Worm (Caenorhabditis elegans) whole organism, young adult: ENCODE results near the gene Y60C6A.3.

ENCODE experiments used
- D2030.7 ChIP-seq: fragments of 200-800 bp; sonication (Bioruptor generic); IDR thresholded peaks from 2 replicates; pipeline ENCODE4 v1.3.6; 2022; ENCODE audit warnings: missing genetic modification reagents, missing genetic modification characterization, missing compliant biosample characterization
- F23B12.7 ChIP-seq: sonication (generic microtip); optimal IDR thresholded peaks from 2 replicates; lab custom pipeline; 2017; ENCODE audit warnings: missing genetic modification characterization, mild to moderate bottlenecking, missing compliant biosample characterization, antibody characterized with exemption, moderate library complexity; ENCODE audit not compliant: insufficient read depth
- F49E8.2 ChIP-seq: sonication (generic microtip); optimal IDR thresholded peaks from 3 replicates; lab custom pipeline; 2017; ENCODE audit warnings: missing genetic modification characterization, mild to moderate bottlenecking, missing compliant biosample characterization, antibody characterized with exemption, moderate library complexity; ENCODE audit not compliant: insufficient read depth
- F55B11.4 ChIP-seq: sonication (generic microtip); optimal IDR thresholded peaks from 2 replicates; lab custom pipeline; 2016; ENCODE audit warnings: missing compliant biosample characterization, missing genetic modification characterization, borderline replicate concordance; ENCODE audit not compliant: insufficient read depth
- K11D2.4 ChIP-seq: fragments of 200-800 bp; sonication (Bioruptor generic); IDR thresholded peaks from 2 replicates; pipeline ENCODE4 v1.3.6; 2022; ENCODE audit warnings: missing genetic modification reagents, missing genetic modification characterization, missing compliant biosample characterization
- Y56A3A.18 ChIP-seq: fragments of 200-800 bp; sonication (Bioruptor generic); IDR thresholded peaks from 2 replicates; pipeline ENCODE4 v1.3.6; 2022; ENCODE audit warnings: missing genetic modification reagents, missing genetic modification characterization, missing compliant biosample characterization
- Y95B8A.8 ChIP-seq: fragments of 200-800 bp; sonication (Bioruptor generic); IDR thresholded peaks from 2 replicates; pipeline ENCODE4 v1.3.6; 2022; ENCODE audit warnings: missing genetic modification reagents, missing genetic modification characterization, missing compliant biosample characterization
- atf-7 ChIP-seq: sonication (generic microtip); optimal IDR thresholded peaks from 2 replicates; lab custom pipeline; 2017; ENCODE audit warnings: mild to moderate bottlenecking, missing genetic modification characterization, missing compliant biosample characterization
- athp-1 ChIP-seq: sonication (generic microtip); optimal IDR thresholded peaks from 2 replicates; lab custom pipeline; 2017; ENCODE audit warnings: mild to moderate bottlenecking, missing genetic modification characterization, missing compliant biosample characterization
- attf-5 ChIP-seq: fragments of 200-800 bp; sonication (Bioruptor generic); optimal IDR thresholded peaks from 2 replicates; lab custom pipeline; 2018; ENCODE audit warnings: mild to moderate bottlenecking, missing genetic modification characterization, missing compliant biosample characterization
- cebp-1 ChIP-seq, 2 experiments: fragments of 200-800 bp in 1 of 2; sonication (Bioruptor generic) in 1 of 2; sonication (generic microtip) in 1 of 2; IDR thresholded peaks in 1 of 2; optimal IDR thresholded peaks in 1 of 2; 2 replicates each; pipeline versions ENCODE4 v1.3.6 to Lab custom; 2017 to 2022; ENCODE audit warnings: missing compliant biosample characterization in 2 of 2, missing genetic modification characterization in 2 of 2, mild to moderate bottlenecking in 1 of 2, missing genetic modification reagents in 1 of 2, moderate library complexity in 1 of 2
- ceh-91 ChIP-seq: fragments of 200-800 bp; sonication (Bioruptor generic); IDR thresholded peaks from 2 replicates; pipeline ENCODE4 v1.3.6; 2022; ENCODE audit warnings: missing genetic modification reagents, missing genetic modification characterization, missing compliant biosample characterization
- dox-1 ChIP-seq: fragments of 200-800 bp; sonication (Bioruptor generic); IDR thresholded peaks from 2 replicates; pipeline ENCODE4 v1.3.6; 2022; ENCODE audit warnings: missing genetic modification reagents, missing genetic modification characterization, missing compliant biosample characterization
- efl-1 ChIP-seq: fragments of 150-350 bp; optimal IDR thresholded peaks from 2 replicates; lab custom pipeline; 2014; ENCODE audit warnings: missing biosample characterization, missing genetic modification reagents, missing genetic modification characterization
- egl-18 ChIP-seq: fragments of 200-800 bp; sonication (Bioruptor generic); IDR thresholded peaks from 2 replicates; pipeline ENCODE4 v1.3.6; 2022; ENCODE audit warnings: missing genetic modification reagents, missing genetic modification characterization, missing compliant biosample characterization
- egl-44 ChIP-seq: fragments of 200-800 bp; sonication (Bioruptor generic); IDR thresholded peaks from 2 replicates; pipeline ENCODE4 v1.3.6; 2022; ENCODE audit warnings: missing genetic modification reagents, missing genetic modification characterization, missing compliant biosample characterization
- ekl-4 ChIP-seq: fragments of 200-800 bp; sonication (Bioruptor generic); IDR thresholded peaks from 2 replicates; pipeline ENCODE4 v1.3.6; 2022; ENCODE audit warnings: missing genetic modification reagents, missing genetic modification characterization, missing compliant biosample characterization
- hlh-12 ChIP-seq: sonication (generic microtip); optimal IDR thresholded peaks from 2 replicates; lab custom pipeline; 2016; ENCODE audit warnings: missing genetic modification characterization, missing compliant biosample characterization
- hsf-1 ChIP-seq: fragments of 200-800 bp; sonication (Bioruptor generic); IDR thresholded peaks from 2 replicates; pipeline ENCODE4 v1.3.6; 2022; ENCODE audit warnings: missing genetic modification reagents, missing genetic modification characterization, missing compliant biosample characterization
- lag-1 ChIP-seq: fragments of 200-800 bp; sonication (Bioruptor generic); IDR thresholded peaks from 2 replicates; pipeline ENCODE4 v1.3.6; 2022; ENCODE audit warnings: missing genetic modification reagents, missing genetic modification characterization, missing compliant biosample characterization
- let-607 ChIP-seq, 2 experiments: fragments of 200-800 bp in 1 of 2; sonication (Bioruptor generic) in 1 of 2; sonication (generic microtip) in 1 of 2; optimal IDR thresholded peaks; 2 replicates each; lab custom pipeline; 2016 to 2018; ENCODE audit warnings: mild to moderate bottlenecking in 2 of 2, missing compliant biosample characterization in 2 of 2, missing genetic modification characterization in 2 of 2, moderate library complexity in 2 of 2, missing genotype in 1 of 2
- lin-26 ChIP-seq: fragments of 200-800 bp; sonication (Bioruptor generic); IDR thresholded peaks from 2 replicates; pipeline ENCODE4 v1.3.6; 2022; ENCODE audit warnings: missing genetic modification reagents, missing genetic modification characterization, missing compliant biosample characterization
- mcd-1 ChIP-seq: fragments of 200-800 bp; sonication (Bioruptor generic); IDR thresholded peaks from 2 replicates; pipeline ENCODE4 v1.3.6; 2022; ENCODE audit warnings: missing genetic modification reagents, missing genetic modification characterization, missing compliant biosample characterization
- mes-4 ChIP-seq: sonication (generic microtip); optimal IDR thresholded peaks from 2 replicates; lab custom pipeline; 2016; ENCODE audit warnings: missing genotype, missing genetic modification characterization, missing compliant biosample characterization
- nfyb-1 ChIP-seq: fragments of 200-800 bp; sonication (Bioruptor generic); IDR thresholded peaks from 2 replicates; pipeline ENCODE4 v1.3.6; 2022; ENCODE audit warnings: missing genetic modification reagents, missing genetic modification characterization, missing compliant biosample characterization
- nhr-80 ChIP-seq: sonication (generic microtip); optimal IDR thresholded peaks from 2 replicates; lab custom pipeline; 2016; ENCODE audit warnings: missing genetic modification characterization, missing compliant biosample characterization
- pbrm-1 ChIP-seq: fragments of 200-800 bp; sonication (Bioruptor generic); IDR thresholded peaks from 2 replicates; pipeline ENCODE4 v1.3.6; 2022; ENCODE audit warnings: missing genetic modification reagents, missing genetic modification characterization, missing compliant biosample characterization
- rec-8 ChIP-seq, 2 experiments: sonication (generic microtip); optimal IDR thresholded peaks; 2 replicates each; lab custom pipeline; 2016; ENCODE audit warnings: mild to moderate bottlenecking in 2 of 2, missing genetic modification characterization in 2 of 2, missing genetic modification reagents in 2 of 2, missing genotype in 2 of 2, missing biosample characterization in 1 of 2, missing compliant biosample characterization in 1 of 2, moderate library complexity in 1 of 2
- sdz-38 ChIP-seq: sonication (generic microtip); optimal IDR thresholded peaks from 2 replicates; lab custom pipeline; 2016; ENCODE audit warnings: missing genotype, missing genetic modification characterization, missing compliant biosample characterization
- snpc-1.1 ChIP-seq: sonication (generic microtip); optimal IDR thresholded peaks from 2 replicates; lab custom pipeline; 2017; ENCODE audit warnings: missing genetic modification characterization, mild to moderate bottlenecking, missing compliant biosample characterization, antibody characterized with exemption, moderate library complexity, missing genotype, missing genetic modification reagents; ENCODE audit not compliant: insufficient read depth
- snpc-1.3 ChIP-seq: sonication (generic microtip); optimal IDR thresholded peaks from 2 replicates; lab custom pipeline; 2017; ENCODE audit warnings: missing genetic modification characterization, mild to moderate bottlenecking, missing compliant biosample characterization, antibody characterized with exemption, moderate library complexity, missing genotype, missing genetic modification reagents; ENCODE audit not compliant: insufficient read depth
- tbp1 ChIP-seq: fragments of 200-800 bp; sonication (Bioruptor generic); optimal IDR thresholded peaks from 2 replicates; lab custom pipeline; 2018; ENCODE audit warnings: mild to moderate bottlenecking, missing genetic modification characterization, missing compliant biosample characterization
- tlf-1 ChIP-seq: fragments of 200-800 bp; sonication (Bioruptor generic); optimal IDR thresholded peaks from 2 replicates; lab custom pipeline; 2018; ENCODE audit warnings: mild to moderate bottlenecking, missing genetic modification characterization, missing compliant biosample characterization
- zfh-2 ChIP-seq: fragments of 200-800 bp; sonication (Bioruptor generic); conservative IDR thresholded peaks from 2 replicates; pipeline ENCODE4 v1.3.6; 2022; ENCODE audit warnings: missing genetic modification reagents, missing genetic modification characterization, missing compliant biosample characterization
- ztf-28 ChIP-seq: fragments of 200-800 bp; sonication (Bioruptor generic); IDR thresholded peaks from 2 replicates; pipeline ENCODE4 v1.3.6; 2022; ENCODE audit warnings: missing genetic modification reagents, missing genetic modification characterization, missing compliant biosample characterization
- ztf-6 ChIP-seq: fragments of 200-800 bp; sonication (Bioruptor generic); IDR thresholded peaks from 2 replicates; pipeline ENCODE4 v1.3.6; 2022; ENCODE audit warnings: missing genetic modification reagents, missing genetic modification characterization, missing compliant biosample characterization

Y60C6A.3 gene

ce11 chrV:4826710-4827380 is 41.2 kb downstream of the Y60C6A.3 start, which contains the start of the genes hsp-6 and C37H5.5 (continued):
- TF ChIP-seq hsf-1 (peak; percentile 91), snpc-1.3 (peak; percentile 55), pbrm-1 (peak; percentile 85), cebp-1 (GFP tag; IDR thresholded peaks at IDR 0.05; lab: Robert Waterston, UW) (peak; percentile 46; the same call in 1 of the 2 replicates), cebp-1 (tag; optimal IDR thresholded peaks at IDR 0.05; lab: Kevin White, UChicago) (peak; percentile 82), dox-1 (GFP tag; lab: Robert Waterston, UW) (peak; percentile 84), ztf-28 (GFP tag; lab: Robert Waterston, UW) (no peak), F49E8.2 (tag; lab: Kevin White, UChicago) (peak; percentile 69), ekl-4 (GFP tag; lab: Robert Waterston, UW) (0 out of 2 replicates have a peak, but pooled peaks have one; percentile 42), D2030.7 (GFP tag; lab: Robert Waterston, UW) (peak; percentile 72), ceh-91 (GFP tag; lab: Robert Waterston, UW) (peak; percentile 59; the same call in 1 of the 2 replicates), efl-1 (GFP tag; lab: Kevin White, UChicago) (peak; percentile 45), rec-8 (tag; optimal IDR thresholded peaks at IDR 0.05; lab: Kevin White, UChicago) (no peak), sdz-38 (tag; lab: Kevin White, UChicago) (no peak), atf-7 (tag; lab: Kevin White, UChicago) (no peak), K11D2.4 (peak; percentile 70), athp-1 (peak; percentile 73), Y56A3A.18 (GFP tag; lab: Robert Waterston, UW) (no peak), F55B11.4 (tag; lab: Kevin White, UChicago) (no peak), snpc-1.1 (tag; lab: Kevin White, UChicago) (peak; percentile 45), let-607 (tag; optimal IDR thresholded peaks at IDR 0.05; lab: Kevin White, UChicago) (peak in 1 of 2 experiments; percentile 32), Y95B8A.8 (no peak), egl-18 (GFP tag; lab: Robert Waterston, UW) (no peak), F23B12.7 (tag; lab: Kevin White, UChicago) (peak; percentile 90), attf-5 (GFP tag; lab: Kevin White, UChicago) (peak; percentile 75), tlf-1 (GFP tag; lab: Kevin White, UChicago) (peak; percentile 89), mcd-1 (GFP tag; lab: Robert Waterston, UW) (peak; percentile 77), egl-44 (GFP tag; lab: Robert Waterston, UW) (no peak), lin-26 (peak; percentile 64; the same call in 1 of the 2 replicates), ztf-6 (GFP tag; lab: Robert Waterston, UW) (0 out of 2 replicates have a peak, but pooled peaks have one; percentile 30), tbp1 (GFP tag; lab: Kevin White, UChicago) (peak; percentile 67), nhr-80 (tag; lab: Kevin White, UChicago) (peak; percentile 49), nfyb-1 (peak; percentile 81)

- TF ChIP-seq mes-4 (tag; lab: Kevin White, UChicago) (no peak), hlh-12 (tag; lab: Kevin White, UChicago) (no peak), ceh-91 (GFP tag; lab: Robert Waterston, UW) (no peak), zfh-2 (GFP tag; lab: Robert Waterston, UW) (peak; percentile 54; the same call in 1 of the 2 replicates), athp-1 (no peak), lag-1 (no peak), mcd-1 (GFP tag; lab: Robert Waterston, UW) (no peak), efl-1 (GFP tag; lab: Kevin White, UChicago) (no peak)
Observed at ce11 chrV:4834277-4834676, 48.7 kb downstream of the Y60C6A.3 start, which contains the start of gene C37H5.14. Gene C37H5.14, minus strand, starts transcription at chrV:4834377.
